Worm (Caenorhabditis elegans) whole organism, L4 larva: ENCODE data around the gene anmt-3.
"Not testable (repeated sequence)": the region's sequence is repeated elsewhere in the genome, so short reads cannot be mapped to it uniquely, and the experiment has no call there.

Experiments
- F10B5.3 ChIP-seq: sonication (generic microtip); optimal IDR thresholded peaks from 2 replicates; lab custom pipeline; 2016; ENCODE audit warnings: mild to moderate bottlenecking, missing genetic modification characterization, missing compliant biosample characterization
- F37D6.2 ChIP-seq: sonication (generic microtip); optimal IDR thresholded peaks from 2 replicates; lab custom pipeline; 2016; ENCODE audit warnings: mild to moderate bottlenecking, missing genetic modification characterization, missing compliant biosample characterization
- T26A8.4 ChIP-seq: fragments of 200-800 bp; sonication (Bioruptor generic); IDR thresholded peaks from 2 replicates; pipeline ENCODE4 v1.3.6; 2022; ENCODE audit warnings: missing genetic modification characterization, missing compliant biosample characterization
- Y48G9A.11 ChIP-seq: fragments of 200-800 bp; sonication (Bioruptor generic); IDR thresholded peaks from 2 replicates; pipeline ENCODE4 v1.3.6; 2022; ENCODE audit warnings: missing genetic modification reagents, missing genetic modification characterization, missing compliant biosample characterization
- aha-1 ChIP-seq: fragments of 150-350 bp; peaks from one replicate; lab custom pipeline; 2014; ENCODE audit warnings: missing biosample characterization, missing genetic modification characterization
- ama-1 ChIP-seq: fragments of 150-350 bp; optimal IDR thresholded peaks from 2 replicates; lab custom pipeline; 2014; ENCODE audit warnings: inconsistent platforms, mixed read lengths
- arid-1 ChIP-seq: fragments of 200-800 bp; sonication (Bioruptor generic); conservative IDR thresholded peaks from 2 replicates; pipeline ENCODE4 v1.3.6; 2022; ENCODE audit warnings: missing genetic modification reagents, missing genetic modification characterization, missing compliant biosample characterization
- ceh-62 ChIP-seq: sonication (generic microtip); optimal IDR thresholded peaks from 2 replicates; lab custom pipeline; 2017; ENCODE audit warnings: missing biosample characterization, missing genetic modification characterization
- ctbp-1 ChIP-seq: fragments of 200-800 bp; sonication (Bioruptor generic); IDR thresholded peaks from 2 replicates; pipeline ENCODE4 v1.3.6; 2022; ENCODE audit warnings: missing genetic modification reagents, missing genetic modification characterization, missing compliant biosample characterization
- dmd-8 ChIP-seq: fragments of 200-800 bp; sonication (Bioruptor generic); IDR thresholded peaks from 2 replicates; pipeline ENCODE4 v1.3.6; 2022; ENCODE audit warnings: missing genetic modification characterization, missing compliant biosample characterization
- duxl-1 ChIP-seq: sonication (generic microtip); optimal IDR thresholded peaks from 2 replicates; lab custom pipeline; 2016; ENCODE audit warnings: mild to moderate bottlenecking, missing genetic modification characterization, moderate library complexity, missing compliant biosample characterization; ENCODE audit not compliant: poor library complexity
- egl-43 ChIP-seq: fragments of 200-800 bp; sonication (Bioruptor generic); IDR thresholded peaks from 2 replicates; pipeline ENCODE4 v1.3.6; 2022; ENCODE audit warnings: missing genetic modification reagents, missing genetic modification characterization, missing compliant biosample characterization
- hlh-11 ChIP-seq: fragments of 200-800 bp; sonication (Bioruptor generic); optimal IDR thresholded peaks from 2 replicates; lab custom pipeline; 2018; ENCODE audit warnings: mild to moderate bottlenecking, missing genetic modification characterization, missing compliant biosample characterization
- hmg-1.1 ChIP-seq: fragments of 200-800 bp; sonication (Bioruptor generic); IDR thresholded peaks from 2 replicates; pipeline ENCODE4 v1.3.6; 2022; ENCODE audit warnings: missing genetic modification reagents, missing genetic modification characterization, missing compliant biosample characterization
- jun-1 ChIP-seq: fragments of 150-350 bp; optimal IDR thresholded peaks from 2 replicates; lab custom pipeline; 2014; ENCODE audit warnings: missing biosample characterization, missing genetic modification reagents, missing genetic modification characterization
- lin-13 ChIP-seq: fragments of 150-350 bp; optimal IDR thresholded peaks from 2 replicates; lab custom pipeline; 2014; ENCODE audit warnings: missing biosample characterization, missing genetic modification reagents, missing genetic modification characterization
- lin-38 ChIP-seq: fragments of 200-800 bp; sonication (Bioruptor generic); IDR thresholded peaks from 2 replicates; pipeline ENCODE4 v1.3.6; 2022; ENCODE audit warnings: missing genetic modification reagents, missing genetic modification characterization, missing compliant biosample characterization
- lsy-2 ChIP-seq, 2 experiments: fragments of 150-350 bp in 1 of 2; sonication (generic microtip) in 1 of 2; optimal IDR thresholded peaks; 2 replicates each; lab custom pipeline; 2014 to 2017; ENCODE audit warnings: missing biosample characterization in 2 of 2, missing genetic modification characterization in 2 of 2
- madf-9 ChIP-seq: fragments of 200-800 bp; sonication (Bioruptor generic); conservative IDR thresholded peaks from 2 replicates; pipeline ENCODE4 v1.3.6; 2022; ENCODE audit warnings: missing genetic modification reagents, missing genetic modification characterization, missing compliant biosample characterization
- mdt-29 ChIP-seq: fragments of 200-800 bp; sonication (Bioruptor generic); IDR thresholded peaks from 2 replicates; pipeline ENCODE4 v1.3.6; 2022; ENCODE audit warnings: missing genetic modification reagents, missing genetic modification characterization, missing compliant biosample characterization
- mep-1 ChIP-seq: fragments of 150-350 bp; sonication (generic microtip); optimal IDR thresholded peaks from 3 replicates; lab custom pipeline; 2014; ENCODE audit warnings: missing biosample characterization, missing genetic modification characterization
- mxl-3 ChIP-seq: fragments of 200-800 bp; sonication (Bioruptor generic); optimal IDR thresholded peaks from 2 replicates; lab custom pipeline; 2018; ENCODE audit warnings: mild to moderate bottlenecking, missing genetic modification characterization, missing compliant biosample characterization
- nhr-102 ChIP-seq: sonication (generic microtip); optimal IDR thresholded peaks from 2 replicates; lab custom pipeline; 2016; ENCODE audit warnings: mild to moderate bottlenecking, missing genetic modification characterization, moderate library complexity, missing compliant biosample characterization
- nhr-111 ChIP-seq: fragments of 200-800 bp; sonication (Bioruptor generic); optimal IDR thresholded peaks from 2 replicates; lab custom pipeline; 2018; ENCODE audit warnings: mild to moderate bottlenecking, missing genetic modification characterization, missing compliant biosample characterization
- nhr-25 ChIP-seq: sonication (generic microtip); optimal IDR thresholded peaks from 2 replicates; lab custom pipeline; 2017; ENCODE audit warnings: missing genetic modification characterization, mild to moderate bottlenecking, missing compliant biosample characterization, antibody characterized with exemption, moderate library complexity, borderline replicate concordance; ENCODE audit not compliant: insufficient read depth
- nhr-28 ChIP-seq: fragments of 150-350 bp; optimal IDR thresholded peaks from 2 replicates; lab custom pipeline; 2014; ENCODE audit warnings: missing biosample characterization, missing genetic modification characterization
- nhr-42 ChIP-seq: fragments of 200-800 bp; sonication (Bioruptor generic); IDR thresholded peaks from 2 replicates; pipeline ENCODE4 v1.3.6; 2022; ENCODE audit warnings: missing genetic modification characterization, missing compliant biosample characterization
- nhr-48 ChIP-seq: sonication (generic microtip); optimal IDR thresholded peaks from 2 replicates; lab custom pipeline; 2016; ENCODE audit warnings: mild to moderate bottlenecking, missing genetic modification characterization, missing compliant biosample characterization
- pha-4 ChIP-seq, 2 experiments: fragments of 150-350 bp in 1 of 2; fragments of 200-800 bp in 1 of 2; sonication (Bioruptor generic) in 1 of 2; IDR thresholded peaks in 1 of 2; optimal IDR thresholded peaks in 1 of 2; 2 replicates each; pipeline versions ENCODE4 v1.3.6 to Lab custom; 2014 to 2022; ENCODE audit warnings: missing genetic modification characterization in 2 of 2, missing genetic modification reagents in 2 of 2, missing biosample characterization in 1 of 2, missing compliant biosample characterization in 1 of 2
- rbr-2 ChIP-seq: sonication (generic microtip); optimal IDR thresholded peaks from 2 replicates; lab custom pipeline; 2016; ENCODE audit warnings: missing genotype, missing genetic modification characterization, missing compliant biosample characterization
- set-16 ChIP-seq: fragments of 200-800 bp; sonication (Bioruptor generic); IDR thresholded peaks from 2 replicates; pipeline ENCODE4 v1.3.6; 2022; ENCODE audit warnings: missing genetic modification reagents, missing genetic modification characterization, missing compliant biosample characterization
- skn-1 ChIP-seq: fragments of 150-350 bp; optimal IDR thresholded peaks from 2 replicates; lab custom pipeline; 2014; ENCODE audit warnings: missing biosample characterization, missing genetic modification characterization
- unc-130 ChIP-seq: sonication (generic microtip); optimal IDR thresholded peaks from 2 replicates; lab custom pipeline; 2016; ENCODE audit warnings: missing genetic modification reagents, missing genetic modification characterization, missing compliant biosample characterization
- zfp-2 ChIP-seq: sonication (generic microtip); optimal IDR thresholded peaks from 2 replicates; lab custom pipeline; 2016; ENCODE audit warnings: mild to moderate bottlenecking, missing genetic modification characterization, missing compliant biosample characterization
- zip-11 ChIP-seq: fragments of 200-800 bp; sonication (Bioruptor generic); IDR thresholded peaks from 2 replicates; pipeline ENCODE4 v1.3.6; 2022; ENCODE audit warnings: missing genetic modification characterization, missing compliant biosample characterization

The anmt-3 gene

DNA sequence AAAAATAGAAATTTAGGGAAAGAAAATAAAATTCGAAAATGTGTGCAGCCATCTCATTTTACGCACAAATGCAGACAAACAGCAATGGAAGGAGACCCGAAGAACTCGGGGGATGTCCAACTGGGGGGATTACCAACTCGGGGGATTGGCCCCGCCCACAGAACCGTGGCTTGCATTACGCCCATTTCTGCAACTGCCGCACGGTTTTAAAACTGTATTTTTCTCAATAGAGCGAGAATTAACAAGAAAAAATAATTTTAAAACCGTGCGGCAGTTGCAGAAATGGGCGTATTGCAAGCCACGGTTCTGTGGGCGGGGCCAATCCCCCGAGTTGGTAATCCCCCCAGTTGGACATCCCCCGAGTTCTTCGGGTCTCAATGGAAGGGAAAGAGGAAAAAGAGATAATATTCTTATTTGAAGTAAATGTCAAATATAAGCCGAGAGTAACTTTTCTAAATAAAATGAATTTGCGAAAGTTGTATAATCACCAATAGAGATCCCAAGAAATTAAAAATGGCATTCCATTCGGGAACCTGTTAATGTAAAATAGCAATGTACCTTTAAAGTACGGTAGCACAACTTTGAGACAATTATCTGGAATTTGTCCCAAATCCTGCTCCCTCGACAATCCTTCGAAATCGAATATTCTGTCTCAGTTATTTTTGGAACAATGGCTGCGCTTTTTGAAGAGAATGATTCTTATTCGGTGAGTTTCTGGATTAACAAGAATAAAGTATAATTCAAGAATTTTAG is 22.8 kb upstream of the anmt-3 start, which contains the start of the genes ruvb-1 and tofu-1 (continued):
- TF ChIP-seq aha-1 (tag; lab: Kevin White, UChicago) (peak; percentile 40), lin-13 (GFP tag; lab: Kevin White, UChicago) (peak; percentile 73), dmd-8 (peak; percentile 57; the same call in 1 of the 2 replicates), ctbp-1 (peak; percentile 71), pha-4 (GFP tag; IDR thresholded peaks at IDR 0.05; lab: Robert Waterston, UW) (peak; percentile 90), nhr-102 (tag; lab: Kevin White, UChicago) (peak; percentile 58), F37D6.2 (tag; lab: Kevin White, UChicago) (peak; percentile 36), egl-43 (GFP tag; lab: Robert Waterston, UW) (peak; percentile 78), nhr-42 (peak; percentile 78; the same call in 1 of the 2 replicates), nhr-25 (peak; percentile 38), nhr-28 (peak; percentile 50), hmg-1.1 (GFP tag; lab: Robert Waterston, UW) (peak; percentile 93), mdt-29 (GFP tag; lab: Robert Waterston, UW) (peak; percentile 64; the same call in 1 of the 2 replicates), T26A8.4 (GFP tag; lab: Robert Waterston, UW) (peak; percentile 85), nhr-48 (peak; percentile 59)
- TF ChIP-seq pha-4 (tag; optimal IDR thresholded peaks at IDR 0.05; lab: Kevin White, UChicago), result not testable (repeated sequence)

DNA sequence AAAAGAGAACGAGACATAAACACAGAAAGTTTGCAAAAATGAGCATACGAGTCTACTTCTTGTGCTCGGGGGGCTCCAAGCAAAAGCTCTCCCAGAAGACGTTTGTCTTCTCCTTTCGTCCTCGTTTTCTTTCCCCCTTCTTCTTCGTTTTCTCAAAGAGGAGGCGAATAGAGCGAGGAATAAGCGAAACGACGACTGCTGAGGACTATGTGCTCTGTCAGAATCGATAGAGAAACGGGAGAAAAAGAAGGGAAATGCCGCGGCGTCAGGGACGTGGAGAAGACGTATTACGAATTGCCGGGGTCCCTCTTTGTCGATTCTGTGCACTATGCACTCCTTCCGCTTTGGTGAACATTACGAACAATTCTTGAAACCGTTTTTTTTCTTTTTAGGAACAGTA is 20.3 kb upstream of the anmt-3 start:
- TF ChIP-seq egl-43 (GFP tag; lab: Robert Waterston, UW) (peak; percentile 65; the same call in 1 of the 2 replicates), rbr-2 (peak; percentile 65), lin-38 (GFP tag; lab: Robert Waterston, UW) (peak; percentile 52), aha-1 (tag; lab: Kevin White, UChicago) (peak; percentile 24), nhr-102 (tag; lab: Kevin White, UChicago) (no peak), ctbp-1 (0 out of 2 replicates have a peak, but pooled peaks have one; percentile 35), ama-1 (lab: Kevin White, UChicago) (no peak), lsy-2 (tag; optimal IDR thresholded peaks at IDR 0.05; lab: Kevin White, UChicago) (peak in 1 of 2 experiments; percentile 41), unc-130 (GFP tag; lab: Kevin White, UChicago) (peak; percentile 11), jun-1 (tag; lab: Kevin White, UChicago) (no peak), mep-1 (peak; percentile 20), ceh-62 (tag; lab: Kevin White, UChicago) (no peak), pha-4 (GFP tag; IDR thresholded peaks at IDR 0.05; lab: Robert Waterston, UW) (0 out of 2 replicates have a peak, but pooled peaks have one; percentile 21), pha-4 (tag; optimal IDR thresholded peaks at IDR 0.05; lab: Kevin White, UChicago) (no peak), Y48G9A.11 (GFP tag; lab: Robert Waterston, UW) (0 out of 2 replicates have a peak, but pooled peaks have one; percentile 11), hmg-1.1 (GFP tag; lab: Robert Waterston, UW) (0 out of 2 replicates have a peak, but pooled peaks have one; percentile 15), set-16 (peak; percentile 29; the same call in 1 of the 2 replicates), arid-1 (GFP tag; lab: Robert Waterston, UW) (0 out of 2 replicates have a peak, but pooled peaks have one; percentile 25), nhr-111 (no peak)
- TF ChIP-seq, all 104 proteins: peak for 13

DNA sequence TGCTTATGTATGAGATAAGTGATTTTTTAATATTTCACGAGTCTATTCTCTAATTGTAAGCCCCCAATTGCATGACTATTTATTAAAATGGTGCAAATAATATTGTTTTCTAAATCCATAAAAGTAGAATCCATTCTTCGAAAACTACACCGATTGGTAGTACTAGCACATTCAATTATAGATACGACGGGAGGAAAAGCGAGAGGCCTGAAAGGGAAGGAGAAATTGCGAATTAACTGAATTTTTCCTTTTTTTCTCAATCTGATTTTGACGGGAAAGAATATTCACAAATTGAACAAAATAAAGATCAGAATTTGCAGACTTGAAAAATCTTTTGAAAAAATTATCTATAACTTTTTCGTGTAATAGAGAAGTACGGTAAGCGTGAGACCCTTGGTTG is 19.1 kb upstream of the anmt-3 start:
- no peak for TF ChIP-seq mxl-3 (GFP tag; lab: Kevin White, UChicago)
- TF ChIP-seq skn-1 (tag; lab: Kevin White, UChicago), result no peak
- no peak for TF ChIP-seq madf-9
- TF ChIP-seq nhr-102 (tag; lab: Kevin White, UChicago), result no peak
- TF ChIP-seq hlh-11 (tag; lab: Kevin White, UChicago), result no peak
- TF ChIP-seq unc-130 (GFP tag; lab: Kevin White, UChicago), result no peak
- no peak for TF ChIP-seq zip-11
- no peak for TF ChIP-seq duxl-1 (tag; lab: Kevin White, UChicago)
- TF ChIP-seq F10B5.3 (tag; lab: Kevin White, UChicago), result no peak
- TF ChIP-seq nhr-48, result no peak
- no peak for TF ChIP-seq mdt-29 (GFP tag; lab: Robert Waterston, UW)
- no peak for TF ChIP-seq zfp-2
